Fruit fly (Drosophila melanogaster) whole organism, wandering third instar larva: ENCODE data around the gene CG17211.

Experiments
- Abd-B ChIP-seq: fragments of >200 bp; optimal IDR thresholded peaks from 2 replicates; lab custom pipeline; 2017; ENCODE audit warnings: missing biosample characterization, missing genetic modification characterization
- Dfd ChIP-seq: fragments of >200 bp; optimal IDR thresholded peaks from 2 replicates; lab custom pipeline; 2017; ENCODE audit warnings: missing biosample characterization, missing genetic modification characterization
- GATAd ChIP-seq: sonication (Bioruptor generic); optimal IDR thresholded peaks from 2 replicates; lab custom pipeline; 2016; ENCODE audit warnings: missing biosample characterization, missing genetic modification characterization
- HLH106 ChIP-seq: fragments of 200-800 bp; optimal IDR thresholded peaks from 3 replicates; lab custom pipeline; 2019; ENCODE audit warnings: missing biosample characterization, mild to moderate bottlenecking, missing genetic modification characterization, moderate library complexity
- Vsx2 ChIP-seq: fragments of 200-300, 225-300 bp; sonication (Bioruptor generic); optimal IDR thresholded peaks from 2 replicates; lab custom pipeline; 2018; ENCODE audit warnings: missing biosample characterization, missing genetic modification characterization; ENCODE audit not compliant: partially characterized antibody
- dl ChIP-seq, 2 experiments: fragments of 175-275, 200-275 bp in 1 of 2; fragments of 200-275 bp in 1 of 2; sonication (Bioruptor generic); optimal IDR thresholded peaks; lab custom pipeline; 2018; ENCODE audit warnings: mild to moderate bottlenecking in 2 of 2, missing biosample characterization in 2 of 2, missing genetic modification characterization in 2 of 2, moderate library complexity in 2 of 2; ENCODE audit not compliant: partially characterized antibody in 2 of 2, insufficient read depth in 1 of 2
- dsf ChIP-seq: sonication (Bioruptor generic); optimal IDR thresholded peaks from 2 replicates; lab custom pipeline; 2016; ENCODE audit warnings: missing biosample characterization, missing genetic modification characterization, borderline replicate concordance
- ey ChIP-seq: fragments of 200-800 bp; sonication (Bioruptor generic); optimal IDR thresholded peaks from 2 replicates; lab custom pipeline; 2016; ENCODE audit warnings: missing biosample characterization, missing genetic modification characterization
- foxo ChIP-seq, 2 experiments: fragments of 200-800 bp; sonication (Bioruptor generic); optimal IDR thresholded peaks; 2 replicates in 1 of 2; 3 replicates in 1 of 2; lab custom pipeline; 2016 to 2017; ENCODE audit warnings: missing biosample characterization in 2 of 2, missing genetic modification characterization in 2 of 2
- h ChIP-seq: fragments of 200-800 bp; sonication (Bioruptor generic); optimal IDR thresholded peaks from 3 replicates; lab custom pipeline; 2016; ENCODE audit warnings: missing biosample characterization, mild to moderate bottlenecking, missing genetic modification characterization
- jim ChIP-seq: fragments of 175-275, 200-325 bp; sonication (Bioruptor generic); optimal IDR thresholded peaks from 2 replicates; lab custom pipeline; 2016; ENCODE audit warnings: missing biosample characterization, mild to moderate bottlenecking, missing genetic modification characterization
- pan ChIP-seq: fragments of >200 bp; optimal IDR thresholded peaks from 2 replicates; lab custom pipeline; 2017
- sage ChIP-seq: fragments of 200-800 bp; sonication (Bioruptor generic); optimal IDR thresholded peaks from 2 replicates; lab custom pipeline; 2016; ENCODE audit warnings: missing biosample characterization, mild to moderate bottlenecking, missing genetic modification characterization
- tai ChIP-seq: sonication (Bioruptor generic); optimal IDR thresholded peaks from 2 replicates; lab custom pipeline; 2016; ENCODE audit warnings: missing biosample characterization, missing genetic modification characterization
- usp ChIP-seq: fragments of >200 bp; optimal IDR thresholded peaks from 2 replicates; lab custom pipeline; 2017; ENCODE audit warnings: missing biosample characterization, missing genetic modification characterization

Gene CG17211

dm6 chr2L:12177621-12178020 lies 63.5 kb downstream of the CG17211 start, which contains the start of gene atilla:
atilla (minus strand) TSS chr2L:12177886.
- no peak for TF ChIP-seq pan (lab: Kevin White, UChicago)
- no peak for TF ChIP-seq usp (GFP tag; lab: Kevin White, UChicago)
- TF ChIP-seq tai (GFP tag; lab: Kevin White, UChicago): no peak
- TF ChIP-seq h (GFP tag; lab: Kevin White, UChicago): no peak
- no peak for TF ChIP-seq ey (GFP tag; lab: Kevin White, UChicago)
- TF ChIP-seq GATAd (GFP tag; lab: Kevin White, UChicago): no peak
- TF ChIP-seq dl (GFP tag; optimal IDR thresholded peaks at IDR 0.05; lab: Kevin White, UChicago; ENCODE audit: insufficient read depth in 1 of 2, partially characterized antibody in 2 of 2): no peak
- no peak for TF ChIP-seq sage (GFP tag; lab: Kevin White, UChicago)
- no peak for TF ChIP-seq jim
- TF ChIP-seq foxo (GFP tag; optimal IDR thresholded peaks at IDR 0.05; lab: Kevin White, UChicago): no peak
- no peak for TF ChIP-seq HLH106 (tag; lab: Kevin White, UChicago)
- no peak for TF ChIP-seq dsf (GFP tag; lab: Kevin White, UChicago)
- no peak for TF ChIP-seq Abd-B (GFP tag; lab: Kevin White, UChicago)
- TF ChIP-seq Vsx2 (GFP tag; lab: Kevin White, UChicago): no peak
- TF ChIP-seq Dfd (GFP tag; lab: Kevin White, UChicago): no peak
- TF ChIP-seq, all 38 proteins: peak for 0
